Worm (Caenorhabditis elegans): Measurements from ENCODE around the gene T19D12.6.

Gene T19D12.6

ce11 chrII:6673894-6674293 lies 31.0 kb upstream of the T19D12.6 start, which contains the start of gene H43E16.1:
Gene H43E16.1, plus strand, starts transcription at chrII:6674268.
- TF ChIP-seq tbx-7 (tag; optimal IDR thresholded peaks at IDR 0.05) (no peak), mec-3 (tag; optimal IDR thresholded peaks at IDR 0.05; ENCODE audit: borderline replicate concordance) (no peak), pros-1 (tag; optimal IDR thresholded peaks at IDR 0.05) (no peak), K02D7.2 (tag; optimal IDR thresholded peaks at IDR 0.05) (no peak), C38D4.7 (GFP tag; optimal IDR thresholded peaks at IDR 0.05) (no peak), ttx-3 (tag; optimal IDR thresholded peaks at IDR 0.05) (no peak), hlh-8 (tag; optimal IDR thresholded peaks at IDR 0.05) (no peak), ets-4 (tag; optimal IDR thresholded peaks at IDR 0.05) (no peak), ceh-9 (tag; optimal IDR thresholded peaks at IDR 0.05) (no peak), unc-55 (GFP tag; optimal IDR thresholded peaks at IDR 0.05) (no peak), pqm-1 (tag; optimal IDR thresholded peaks at IDR 0.05) (no peak), hlh-30 (tag; optimal IDR thresholded peaks at IDR 0.05; ENCODE audit: insufficient read depth) (no peak), fkh-6 (tag; optimal IDR thresholded peaks at IDR 0.05) (no peak), che-1 (tag; optimal IDR thresholded peaks at IDR 0.05) (no peak), K09A11.1 (tag; optimal IDR thresholded peaks at IDR 0.05; ENCODE audit: insufficient read depth) (no peak), fax-1 (tag; optimal IDR thresholded peaks at IDR 0.05) (no peak), pha-2 (tag; optimal IDR thresholded peaks at IDR 0.05) (no peak), ceh-30 (tag; optimal IDR thresholded peaks at IDR 0.05) (no peak), gmeb-2 (tag; optimal IDR thresholded peaks at IDR 0.05) (no peak)

- TF ChIP-seq tbx-7 (tag; optimal IDR thresholded peaks at IDR 0.05) (no peak), ceh-9 (tag; optimal IDR thresholded peaks at IDR 0.05) (no peak), C08G9.2 (tag; optimal IDR thresholded peaks at IDR 0.05) (no peak), ceh-18 (tag; optimal IDR thresholded peaks at IDR 0.05) (no peak), K09A11.1 (tag; optimal IDR thresholded peaks at IDR 0.05; ENCODE audit: insufficient read depth) (no peak), hlh-30 (tag; optimal IDR thresholded peaks at IDR 0.05; ENCODE audit: insufficient read depth) (no peak), fkh-6 (tag; optimal IDR thresholded peaks at IDR 0.05) (no peak), ceh-45 (GFP tag; IDR thresholded peaks at IDR 0.05) (no peak), nhr-11 (tag; optimal IDR thresholded peaks at IDR 0.05) (no peak), ceh-22 (tag; optimal IDR thresholded peaks at IDR 0.05) (no peak), npax-4 (tag; optimal IDR thresholded peaks at IDR 0.05) (no peak), ama-1 (optimal IDR thresholded peaks at IDR 0.05) (no peak), ceh-30 (tag; optimal IDR thresholded peaks at IDR 0.05) (no peak), hlh-15 (tag; optimal IDR thresholded peaks at IDR 0.05) (no peak), gmeb-2 (tag; optimal IDR thresholded peaks at IDR 0.05) (no peak), ceh-48 (tag; optimal IDR thresholded peaks at IDR 0.05) (no peak)
Measured at ce11 chrII:6668496-6668895, 25.6 kb upstream of the T19D12.6 start.

DNA sequence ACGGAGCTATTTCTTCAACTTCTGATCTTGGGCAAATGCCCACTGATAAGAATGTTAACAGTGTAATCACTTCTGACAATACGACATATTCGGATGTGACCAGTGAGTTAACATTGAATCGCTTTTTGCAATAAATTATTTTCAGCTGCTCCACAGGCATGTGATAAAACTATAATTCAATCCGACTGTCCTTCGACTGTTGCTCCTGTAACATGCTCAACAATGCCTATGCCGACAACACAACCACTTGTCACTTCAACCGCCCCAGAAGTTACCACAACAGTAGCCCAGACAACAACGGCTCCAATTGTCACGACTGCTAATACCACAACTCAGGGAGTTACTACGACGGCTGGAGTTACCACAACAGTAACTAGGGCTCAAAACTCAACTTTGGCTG lies 24.6 kb upstream of the T19D12.6 start:
- no peak for TF ChIP-seq ceh-34 (tag; optimal IDR thresholded peaks at IDR 0.05)
- no peak for TF ChIP-seq pha-4 (tag; optimal IDR thresholded peaks at IDR 0.05)
- no peak for TF ChIP-seq madf-2 (tag; optimal IDR thresholded peaks at IDR 0.05)
- TF ChIP-seq K09A11.1 (tag; optimal IDR thresholded peaks at IDR 0.05; ENCODE audit: insufficient read depth) = no peak
- TF ChIP-seq rnt-1 (tag; optimal IDR thresholded peaks at IDR 0.05) = no peak
- TF ChIP-seq eyg-1 (tag; optimal IDR thresholded peaks at IDR 0.05) = no peak
- no peak for TF ChIP-seq npax-4 (tag; optimal IDR thresholded peaks at IDR 0.05)
- TF ChIP-seq C08G9.2 (tag; optimal IDR thresholded peaks at IDR 0.05) = no peak
- TF ChIP-seq lin-11 (tag; optimal IDR thresholded peaks at IDR 0.05) = no peak
- TF ChIP-seq sdc-2 (tag; optimal IDR thresholded peaks at IDR 0.05) = no peak
- TF ChIP-seq fax-1 (tag; optimal IDR thresholded peaks at IDR 0.05) = no peak
- TF ChIP-seq dve-1 (tag; optimal IDR thresholded peaks at IDR 0.05) = no peak
- no peak for TF ChIP-seq ceh-22 (tag; optimal IDR thresholded peaks at IDR 0.05)
- TF ChIP-seq zip-5 (tag; optimal IDR thresholded peaks at IDR 0.05) = no peak
- TF ChIP-seq hlh-8 (tag; optimal IDR thresholded peaks at IDR 0.05) = no peak
- TF ChIP-seq nhr-11 (tag; optimal IDR thresholded peaks at IDR 0.05) = no peak
- no peak for TF ChIP-seq ceh-31 (tag; optimal IDR thresholded peaks at IDR 0.05)

- TF ChIP-seq ref-2 (tag; optimal IDR thresholded peaks at IDR 0.05) = no peak
- no peak for TF ChIP-seq nhr-232 (tag; optimal IDR thresholded peaks at IDR 0.05)
- TF ChIP-seq pha-2 (tag; optimal IDR thresholded peaks at IDR 0.05) = no peak
- no peak for TF ChIP-seq ahr-1 (tag; optimal IDR thresholded peaks at IDR 0.05)
- TF ChIP-seq ceh-48 (tag; optimal IDR thresholded peaks at IDR 0.05) = no peak
- TF ChIP-seq npax-4 (tag; optimal IDR thresholded peaks at IDR 0.05) = no peak
- no peak for TF ChIP-seq K09A11.1 (tag; optimal IDR thresholded peaks at IDR 0.05; ENCODE audit: insufficient read depth)
- no peak for TF ChIP-seq tbx-7 (tag; optimal IDR thresholded peaks at IDR 0.05)
- TF ChIP-seq gmeb-2 (tag; optimal IDR thresholded peaks at IDR 0.05) = no peak
Measured at ce11 chrII:6666598-6666997, 23.7 kb upstream of the T19D12.6 start, which contains the start of gene T19D12.1. Gene T19D12.1, plus strand, starts transcription at chrII:6666898.
